Fruit fly (Drosophila melanogaster): ENCODE measurements around the gene CG18789.
A peak's percentile ranks its signal among the peaks of the same experiment; 100 is the strongest.

The CG18789 gene

DNA sequence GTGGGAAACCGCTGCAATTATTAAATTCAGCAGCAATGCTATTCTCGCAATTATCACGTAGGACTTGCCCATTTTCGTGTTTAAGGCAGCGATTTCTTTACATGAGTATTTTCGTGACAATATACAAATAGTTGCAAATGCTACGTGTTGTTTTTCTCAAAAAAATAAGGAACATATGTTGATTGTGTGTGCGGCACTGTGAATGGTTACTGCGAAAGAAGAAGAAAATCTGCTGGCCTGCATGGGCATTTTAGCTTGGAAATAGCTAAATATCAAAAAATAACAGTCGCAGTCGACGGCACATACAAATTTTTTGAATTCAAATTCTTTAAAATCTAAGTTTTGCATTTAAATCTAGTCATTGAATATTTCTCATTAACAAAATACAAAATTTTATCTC lies 45.3 kb upstream of the CG18789 start, which contains the start of gene CG6766:
Gene CG6766 (minus strand): TSS at position 180 of the 400 bp plus-strand sequence.
- TF ChIP-seq slbo (GFP tag; IDR thresholded peaks at IDR 0.05), result no peak; the same call in 1 of the 2 replicates
- TF ChIP-seq ab (GFP tag; optimal IDR thresholded peaks at IDR 0.05), result no peak
- TF ChIP-seq CG31224 (GFP tag; IDR thresholded peaks at IDR 0.05), result no peak
- no peak for TF ChIP-seq CG30403 (GFP tag; optimal IDR thresholded peaks at IDR 0.05)
- TF ChIP-seq CG13287 (GFP tag; IDR thresholded peaks at IDR 0.05; ENCODE audit: partially characterized antibody), result peak; percentile 48; the same call in 1 of the 2 replicates
- no peak for TF ChIP-seq ranshi (GFP tag; IDR thresholded peaks at IDR 0.05)
- TF ChIP-seq bigmax (GFP tag; optimal IDR thresholded peaks at IDR 0.05), result peak; percentile 24
- TF ChIP-seq TFAM (GFP tag; optimal IDR thresholded peaks at IDR 0.05), result no peak
- no peak for TF ChIP-seq CG16815 (GFP tag; optimal IDR thresholded peaks at IDR 0.05)
- TF ChIP-seq CG7556 (GFP tag; optimal IDR thresholded peaks at IDR 0.05), result no peak
- TF ChIP-seq oc (tag; optimal IDR thresholded peaks at IDR 0.05), result no peak
- peak; percentile 77 for TF ChIP-seq twi (tag; optimal IDR thresholded peaks at IDR 0.05)
- no peak for TF ChIP-seq CkIIα-i1 (GFP tag; IDR thresholded peaks at IDR 0.05)
- peak; percentile 9 for TF ChIP-seq CG34376 (GFP tag; optimal IDR thresholded peaks at IDR 0.05)
- no peak for TF ChIP-seq NfI (GFP tag; optimal IDR thresholded peaks at IDR 0.05)
- TF ChIP-seq Dll (GFP tag; IDR thresholded peaks at IDR 0.05; ENCODE audit: partially characterized antibody), result peak; percentile 29; the same call in 1 of the 4 replicates
- peak; percentile 34 for TF ChIP-seq B-H2 (GFP tag; optimal IDR thresholded peaks at IDR 0.05)
- no peak for TF ChIP-seq salm (tag; optimal IDR thresholded peaks at IDR 0.05)
- no peak for TF ChIP-seq tup (GFP tag; optimal IDR thresholded peaks at IDR 0.05)
- TF ChIP-seq CG10366 (GFP tag; IDR thresholded peaks at IDR 0.05), result no peak
- no peak for TF ChIP-seq tin (GFP tag; optimal IDR thresholded peaks at IDR 0.05)
- TF ChIP-seq Hey (tag; optimal IDR thresholded peaks at IDR 0.05), result no peak
- no peak for TF ChIP-seq ind (GFP tag; optimal IDR thresholded peaks at IDR 0.05)
- TF ChIP-seq mam (GFP tag; optimal IDR thresholded peaks at IDR 0.05), result no peak
- TF ChIP-seq HLHmδ (GFP tag; optimal IDR thresholded peaks at IDR 0.05), result no peak
- no peak for TF ChIP-seq H15 (GFP tag; IDR thresholded peaks at IDR 0.05)
- TF ChIP-seq Dref (GFP tag; IDR thresholded peaks at IDR 0.05), result peak; percentile 58
- no peak for TF ChIP-seq CG31365 (tag; optimal IDR thresholded peaks at IDR 0.05)
- TF ChIP-seq hbn (GFP tag; IDR thresholded peaks at IDR 0.05; ENCODE audit: partially characterized antibody), result no peak
- TF ChIP-seq maf-S (GFP tag; optimal IDR thresholded peaks at IDR 0.05), result no peak
- no peak for TF ChIP-seq unc-4 (GFP tag; IDR thresholded peaks at IDR 0.05; ENCODE audit: partially characterized antibody)
- TF ChIP-seq Adf1 (GFP tag; IDR thresholded peaks at IDR 0.05), result no peak
- no peak for TF ChIP-seq CG4424 (GFP tag; optimal IDR thresholded peaks at IDR 0.05)
- no peak for TF ChIP-seq insv (GFP tag; optimal IDR thresholded peaks at IDR 0.05)
- no peak for TF ChIP-seq lilli (GFP tag; optimal IDR thresholded peaks at IDR 0.05)
- TF ChIP-seq en (GFP tag; optimal IDR thresholded peaks at IDR 0.05), result no peak
- TF ChIP-seq CG5180 (GFP tag; optimal IDR thresholded peaks at IDR 0.05), result no peak
- TF ChIP-seq Eip74EF (GFP tag; optimal IDR thresholded peaks at IDR 0.05), result no peak
- TF ChIP-seq grn (GFP tag; optimal IDR thresholded peaks at IDR 0.05), result no peak
- TF ChIP-seq gem (tag; optimal IDR thresholded peaks at IDR 0.05), result no peak
- peak; percentile 31 for TF ChIP-seq CG12659 (GFP tag; optimal IDR thresholded peaks at IDR 0.05)
- no peak for TF ChIP-seq cg (GFP tag; optimal IDR thresholded peaks at IDR 0.05)
- TF ChIP-seq CG5953 (GFP tag; IDR thresholded peaks at IDR 0.05), result no peak
- no peak for TF ChIP-seq ci (GFP tag; IDR thresholded peaks at IDR 0.05)
- peak; percentile 72 for TF ChIP-seq Xbp1 (GFP tag; optimal IDR thresholded peaks at IDR 0.05)
- TF ChIP-seq cato (GFP tag; optimal IDR thresholded peaks at IDR 0.05; ENCODE audit: borderline replicate concordance), result no peak
- peak; percentile 49 for TF ChIP-seq E2f2 (GFP tag; IDR thresholded peaks at IDR 0.05)
- no peak for TF ChIP-seq D19A (tag; optimal IDR thresholded peaks at IDR 0.05)
- no peak for TF ChIP-seq jing (GFP tag; optimal IDR thresholded peaks at IDR 0.05)
- TF ChIP-seq CG7357 (GFP tag; IDR thresholded peaks at IDR 0.05), result no peak
- TF ChIP-seq CG9817 (tag; optimal IDR thresholded peaks at IDR 0.05), result no peak
